Worm (Caenorhabditis elegans) whole organism, early embryonic: Measurements from ENCODE around the gene ctl-3.
"Not testable (repeated sequence)": the region's sequence is repeated elsewhere in the genome, so short reads cannot be mapped to it uniquely, and the experiment has no call there.

Experiments
- F13C5.2 ChIP-seq: sonication (generic microtip); optimal IDR thresholded peaks from 2 replicates; lab custom pipeline; 2017; ENCODE audit warnings: mild to moderate bottlenecking, missing genetic modification characterization, inconsistent platforms, missing compliant biosample characterization
- ama-1 ChIP-seq: fragments of 150-350 bp; optimal IDR thresholded peaks from 2 replicates; lab custom pipeline; 2014
- ceh-13 ChIP-seq: fragments of 200-800 bp; sonication (Bioruptor generic); optimal IDR thresholded peaks from 2 replicates; lab custom pipeline; 2018; ENCODE audit warnings: mild to moderate bottlenecking, missing genetic modification characterization, missing compliant biosample characterization
- flt-1 ChIP-seq: fragments of 200-800 bp; sonication (Bioruptor generic); IDR thresholded peaks from 2 replicates; pipeline ENCODE4 v1.3.6; 2022; ENCODE audit warnings: missing genetic modification characterization, missing compliant biosample characterization
- hnd-1 ChIP-seq: sonication (generic microtip); optimal IDR thresholded peaks from 2 replicates; lab custom pipeline; 2016; ENCODE audit warnings: missing genetic modification characterization, missing compliant biosample characterization
- pes-1 ChIP-seq: fragments of 200-800 bp; sonication (Bioruptor generic); IDR thresholded peaks from 2 replicates; pipeline ENCODE4 v1.3.6; 2022; ENCODE audit warnings: missing genetic modification reagents, missing genetic modification characterization, missing compliant biosample characterization
- scrt-1 ChIP-seq: fragments of 200-800 bp; sonication (Bioruptor generic); IDR thresholded peaks from 2 replicates; pipeline ENCODE4 v1.3.6; 2022; ENCODE audit warnings: missing genetic modification characterization, missing compliant biosample characterization
- tbx-11 ChIP-seq: fragments of 200-800 bp; sonication (Bioruptor generic); IDR thresholded peaks from 2 replicates; pipeline ENCODE4 v1.3.6; 2022; ENCODE audit warnings: missing genetic modification characterization, missing compliant biosample characterization
- tbx-37 ChIP-seq: fragments of 200-800 bp; sonication (Bioruptor generic); conservative IDR thresholded peaks from 2 replicates; pipeline ENCODE4 v1.3.6; 2022; ENCODE audit warnings: missing genetic modification reagents, missing genetic modification characterization, missing compliant biosample characterization

DNA sequence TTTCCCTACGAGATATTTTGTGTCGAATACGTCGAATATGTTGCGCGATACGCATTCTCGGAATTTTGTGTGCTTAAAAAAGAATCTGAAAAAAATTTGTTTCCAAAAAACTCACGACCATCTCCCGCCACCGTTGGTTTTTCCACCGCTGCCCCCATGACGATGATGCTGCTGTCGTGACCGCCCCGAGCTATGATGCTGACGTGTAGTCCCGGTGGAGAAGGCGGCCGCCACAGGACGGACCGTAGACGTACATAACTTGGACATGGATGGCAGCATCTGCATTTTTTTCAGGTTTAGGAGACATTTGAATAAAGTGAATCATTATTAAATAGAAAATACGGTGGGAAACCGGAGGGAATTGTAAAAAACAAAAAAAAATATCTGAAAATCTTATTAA, 33.6 kb upstream of the ctl-3 start, which contains the start of gene ddl-3:
- TF ChIP-seq tbx-37 (GFP tag; lab: Robert Waterston, UW); ama-1 (lab: Kevin White, UChicago); flt-1 (GFP tag; lab: Robert Waterston, UW); hnd-1; tbx-11 (GFP tag; lab: Robert Waterston, UW); scrt-1 (GFP tag; lab: Robert Waterston, UW); F13C5.2; pes-1 (GFP tag; lab: Robert Waterston, UW); ceh-13 (GFP tag; lab: Kevin White, UChicago): not testable (repeated sequence)
